Fruit fly (Drosophila melanogaster) whole organism, prepupa: ENCODE data around the gene CG32099.

ENCODE experiments used
- Blimp-1 ChIP-seq: fragments of 200-800 bp; sonication (Bioruptor generic); optimal IDR thresholded peaks from 3 replicates; lab custom pipeline; 2017; ENCODE audit warnings: missing biosample characterization, missing genetic modification characterization, mild to moderate bottlenecking, moderate library complexity, missing genetic modification reagents
- CG11294 ChIP-seq: fragments of 200-800 bp; sonication (Bioruptor generic); IDR thresholded peaks from 2 replicates; pipeline ENCODE4 v1.3.6; 2022; ENCODE audit warnings: missing biosample characterization, missing genetic modification characterization
- CG11902 ChIP-seq: fragments of 200-800 bp; sonication (Bioruptor generic); optimal IDR thresholded peaks from 3 replicates; lab custom pipeline; 2016; ENCODE audit warnings: missing biosample characterization, missing genetic modification characterization
- CG1621 ChIP-seq: fragments of 200-800 bp; sonication (Bioruptor generic); optimal IDR thresholded peaks from 3 replicates; lab custom pipeline; 2018; ENCODE audit warnings: missing biosample characterization, mild to moderate bottlenecking, missing genetic modification characterization
- CG16779 ChIP-seq: fragments of 200-800 bp; sonication (Bioruptor generic); optimal IDR thresholded peaks from 3 replicates; lab custom pipeline; 2017; ENCODE audit warnings: missing biosample characterization, mild to moderate bottlenecking, missing genetic modification characterization
- CG3032 ChIP-seq: fragments of 200-800 bp; optimal IDR thresholded peaks from 2 replicates; lab custom pipeline; 2019; ENCODE audit warnings: missing biosample characterization, mild to moderate bottlenecking, missing genetic modification characterization, moderate library complexity
- CG3919 ChIP-seq: fragments of 200-800 bp; sonication (Bioruptor generic); optimal IDR thresholded peaks from 3 replicates; lab custom pipeline; 2016; ENCODE audit warnings: missing biosample characterization, missing genetic modification characterization
- CG6808 ChIP-seq: fragments of 200-800 bp; sonication (Bioruptor generic); optimal IDR thresholded peaks from 3 replicates; lab custom pipeline; 2017; ENCODE audit warnings: missing biosample characterization, missing genetic modification characterization, mild to moderate bottlenecking, moderate library complexity, missing genetic modification reagents
- CG6854 ChIP-seq: fragments of 200-800 bp; sonication (Bioruptor generic); optimal IDR thresholded peaks from 2 replicates; lab custom pipeline; 2017; ENCODE audit warnings: missing biosample characterization, mild to moderate bottlenecking, missing genetic modification characterization
- CG7368 ChIP-seq: fragments of 200-800 bp; sonication (Bioruptor generic); optimal IDR thresholded peaks from 3 replicates; lab custom pipeline; 2016; ENCODE audit warnings: missing biosample characterization, missing genetic modification characterization
- CG8119 ChIP-seq: fragments of 200-800 bp; sonication (Bioruptor generic); IDR thresholded peaks from 3 replicates; pipeline ENCODE4 v1.3.6; 2022; ENCODE audit warnings: missing biosample characterization, missing genetic modification characterization
- CG8632 ChIP-seq: fragments of 200-800 bp; sonication (Bioruptor generic); optimal IDR thresholded peaks from 3 replicates; lab custom pipeline; 2016; ENCODE audit warnings: missing biosample characterization, missing genetic modification characterization
- CG9139 ChIP-seq: fragments of 200-800 bp; sonication (Bioruptor generic); optimal IDR thresholded peaks from 3 replicates; lab custom pipeline; 2017; ENCODE audit warnings: missing biosample characterization, mild to moderate bottlenecking, missing genetic modification characterization
- Eip78C ChIP-seq: fragments of 200-800 bp; sonication (Bioruptor generic); peaks from one replicate; lab custom pipeline; 2016; ENCODE audit warnings: missing biosample characterization, missing genetic modification characterization
- Eip93F ChIP-seq: fragments of 200-800 bp; sonication (Bioruptor generic); optimal IDR thresholded peaks from 2 replicates; lab custom pipeline; 2016; ENCODE audit warnings: missing biosample characterization, mild to moderate bottlenecking, missing genetic modification characterization
- Ets21C ChIP-seq: fragments of 200-800 bp; sonication (Bioruptor generic); optimal IDR thresholded peaks from 3 replicates; lab custom pipeline; 2016; ENCODE audit warnings: missing biosample characterization, missing genetic modification characterization
- Ets96B ChIP-seq: fragments of 200-800 bp; optimal IDR thresholded peaks from 2 replicates; lab custom pipeline; 2019; ENCODE audit warnings: missing biosample characterization, mild to moderate bottlenecking, missing genetic modification characterization, moderate library complexity
- Hr38 ChIP-seq: sonication (Bioruptor generic); optimal IDR thresholded peaks from 2 replicates; lab custom pipeline; 2016; ENCODE audit warnings: missing biosample characterization, missing genetic modification characterization
- Hr4 ChIP-seq: fragments of 200-800 bp; sonication (Bioruptor generic); optimal IDR thresholded peaks from 3 replicates; lab custom pipeline; 2016; ENCODE audit warnings: missing biosample characterization, missing genetic modification characterization
- Smox ChIP-seq: fragments of 200-800 bp; sonication (Bioruptor generic); optimal IDR thresholded peaks from 3 replicates; lab custom pipeline; 2016; ENCODE audit warnings: missing biosample characterization, missing genetic modification characterization
- Sox102F ChIP-seq: fragments of 200-800 bp; sonication (Bioruptor generic); optimal IDR thresholded peaks from 2 replicates; lab custom pipeline; 2016; ENCODE audit warnings: missing biosample characterization, mild to moderate bottlenecking, missing genetic modification characterization
- Sox14 ChIP-seq: fragments of 200-800 bp; sonication (Bioruptor generic); optimal IDR thresholded peaks from 3 replicates; lab custom pipeline; 2016; ENCODE audit warnings: missing biosample characterization, missing genetic modification characterization
- Sox15 ChIP-seq: fragments of 200-800 bp; sonication (Bioruptor generic); optimal IDR thresholded peaks from 3 replicates; lab custom pipeline; 2016; ENCODE audit warnings: missing biosample characterization, missing genetic modification characterization
- achi ChIP-seq: fragments of 200-800 bp; sonication (Bioruptor generic); optimal IDR thresholded peaks from 3 replicates; lab custom pipeline; 2016; ENCODE audit warnings: missing biosample characterization, missing genetic modification characterization
- acj6 ChIP-seq: fragments of 200-800 bp; sonication (Bioruptor generic); optimal IDR thresholded peaks from 3 replicates; lab custom pipeline; 2016; ENCODE audit warnings: missing biosample characterization, missing genetic modification characterization
- cyc ChIP-seq: fragments of 200-800 bp; sonication (Bioruptor generic); optimal IDR thresholded peaks from 3 replicates; lab custom pipeline; 2016; ENCODE audit warnings: missing biosample characterization, missing genetic modification characterization
- dsx ChIP-seq: fragments of 200-800 bp; optimal IDR thresholded peaks from 3 replicates; lab custom pipeline; 2019; ENCODE audit warnings: missing biosample characterization, mild to moderate bottlenecking, missing genetic modification characterization, moderate library complexity; ENCODE audit not compliant: poor library complexity, severe bottlenecking
- eg ChIP-seq: fragments of 200-800 bp; sonication (Bioruptor generic); IDR thresholded peaks from 3 replicates; pipeline ENCODE4 v1.3.6; 2022; ENCODE audit warnings: missing biosample characterization, missing genetic modification characterization
- esn ChIP-seq: fragments of 200-800 bp; sonication (Bioruptor generic); optimal IDR thresholded peaks from 2 replicates; lab custom pipeline; 2016; ENCODE audit warnings: missing biosample characterization, mild to moderate bottlenecking, missing genetic modification characterization, moderate library complexity
- lz ChIP-seq: fragments of 200-800 bp; sonication (Bioruptor generic); optimal IDR thresholded peaks from 3 replicates; lab custom pipeline; 2016; ENCODE audit warnings: missing biosample characterization, missing genetic modification characterization
- net ChIP-seq: fragments of 200-800 bp; sonication (Bioruptor generic); optimal IDR thresholded peaks from 3 replicates; lab custom pipeline; 2016; ENCODE audit warnings: missing biosample characterization, missing genetic modification characterization
- ss ChIP-seq, 2 experiments: fragments of 200-800 bp; sonication (Bioruptor generic); optimal IDR thresholded peaks; 2 replicates in 1 of 2; 3 replicates in 1 of 2; lab custom pipeline; 2017 to 2018; ENCODE audit warnings: mild to moderate bottlenecking in 2 of 2, missing biosample characterization in 2 of 2, missing genetic modification characterization in 2 of 2, moderate library complexity in 1 of 2
- vri ChIP-seq: fragments of 200-800 bp; sonication (Bioruptor generic); optimal IDR thresholded peaks from 3 replicates; lab custom pipeline; 2016; ENCODE audit warnings: missing biosample characterization, mild to moderate bottlenecking, missing genetic modification characterization

Gene CG32099

dm6 chr3L:12139232-12139698, 9.8 kb upstream of the CG32099 start (continued):
- TF ChIP-seq lz (peak; percentile 84), CG8119 (GFP tag; lab: Robert Waterston, UW) (peak; percentile 41; the same call in 1 of the 3 replicates), Eip93F (GFP tag; lab: Kevin White, UChicago) (peak; percentile 11), Ets96B (peak; percentile 43), CG11902 (GFP tag; lab: Kevin White, UChicago) (peak; percentile 44), vri (GFP tag; lab: Kevin White, UChicago) (no peak), cyc (GFP tag; lab: Kevin White, UChicago) (peak; percentile 74), CG3919 (no peak), CG16779 (peak; percentile 27), Hr38 (GFP tag; lab: Kevin White, UChicago) (no peak), Sox14 (GFP tag; lab: Kevin White, UChicago) (peak; percentile 81), CG9139 (GFP tag; lab: Kevin White, UChicago) (no peak), CG8632 (GFP tag; lab: Kevin White, UChicago) (peak; percentile 73), Sox15 (GFP tag; lab: Kevin White, UChicago) (peak; percentile 55), CG11294 (GFP tag; lab: Robert Waterston, UW) (0 out of 2 replicates have a peak, but pooled peaks have one; percentile 28), eg (GFP tag; lab: Robert Waterston, UW) (peak; percentile 62; the same call in 1 of the 3 replicates), Sox102F (GFP tag; lab: Kevin White, UChicago) (no peak), CG3032 (peak; percentile 40), ss (GFP tag; optimal IDR thresholded peaks at IDR 0.05; lab: Kevin White, UChicago) (peak; percentile 5 to 27), Eip78C (GFP tag; lab: Kevin White, UChicago) (peak; percentile 94), Hr4 (GFP tag; lab: Kevin White, UChicago) (peak; percentile 79), Ets21C (peak; percentile 78), esn (GFP tag; lab: Kevin White, UChicago) (peak; percentile 84)

DNA sequence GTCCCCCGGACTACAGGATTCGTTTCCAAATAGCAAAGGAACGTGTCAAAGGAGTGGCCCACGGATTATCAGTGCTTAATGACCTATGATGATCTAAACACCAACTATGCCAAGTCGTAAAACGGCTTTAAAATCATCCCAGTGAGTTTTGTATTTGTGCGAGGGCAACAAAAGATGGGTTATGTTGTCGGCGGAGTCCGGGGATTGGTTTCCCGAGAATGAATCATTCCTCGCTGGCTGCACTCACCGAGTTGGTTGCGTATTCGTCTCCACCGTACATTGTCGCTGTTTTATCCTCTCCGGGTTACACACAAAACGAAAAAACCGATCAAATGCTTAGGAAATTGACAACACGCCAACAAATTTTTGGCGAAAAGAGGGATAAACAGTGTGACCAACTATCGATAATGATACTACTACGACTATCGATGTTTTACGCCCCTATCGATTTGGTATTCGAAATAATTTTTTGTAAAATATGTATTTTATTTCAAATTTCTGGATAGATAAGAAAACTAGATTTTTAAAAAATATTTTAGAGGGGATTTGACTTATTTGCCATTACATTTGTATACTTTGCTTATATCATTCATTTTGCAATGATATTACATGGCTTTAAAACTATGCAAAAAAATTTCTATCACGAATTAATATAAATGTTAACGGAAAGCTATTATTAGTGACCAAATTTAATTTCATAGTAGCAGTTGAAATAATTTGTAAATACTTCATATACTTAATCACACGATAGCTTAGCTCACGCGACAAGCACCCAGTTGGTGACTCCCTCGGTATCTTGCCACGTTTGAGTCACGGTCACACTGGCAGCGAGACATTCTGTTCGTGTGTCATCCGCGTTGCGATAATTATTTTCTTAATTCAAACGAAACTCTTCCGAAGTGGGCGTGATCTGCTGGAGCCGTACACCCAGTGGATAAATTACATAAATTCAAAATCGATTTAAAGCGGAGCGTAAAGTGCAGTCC, 3.1 kb upstream of the CG32099 start, which contains the start of the genes eIF3l and Nrx-IV:
eIF3l (minus strand) TSS at position 389 of the 986 bp plus-strand sequence.
Nrx-IV (plus strand) TSS at position 811 of the 986 bp plus-strand sequence.
- TF ChIP-seq CG6808 (no peak), CG11902 (GFP tag; lab: Kevin White, UChicago) (no peak), CG6854 (GFP tag; lab: Kevin White, UChicago) (peak; percentile 7), achi (GFP tag; lab: Kevin White, UChicago) (no peak), Sox15 (GFP tag; lab: Kevin White, UChicago) (no peak), Hr38 (GFP tag; lab: Kevin White, UChicago) (no peak), esn (GFP tag; lab: Kevin White, UChicago) (peak; percentile 16)

DNA sequence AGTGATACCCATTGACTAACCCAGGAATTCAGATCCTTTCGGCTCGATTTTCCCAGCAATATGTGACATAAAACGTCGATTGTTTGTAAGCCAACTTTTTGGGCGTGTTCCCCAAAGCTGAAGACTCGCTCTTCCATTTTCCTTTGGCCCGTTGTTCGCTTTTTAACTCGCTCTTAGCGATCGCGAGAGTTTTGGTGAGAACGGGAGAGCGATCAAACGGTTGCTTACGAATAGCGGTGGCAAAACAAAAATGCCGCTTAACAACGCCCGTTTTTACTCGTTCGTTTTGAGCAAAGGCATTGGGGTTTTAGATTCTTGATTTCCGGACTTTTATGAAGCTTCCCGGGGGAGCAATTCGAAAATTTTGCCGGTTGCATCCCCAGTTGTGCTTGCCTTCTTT, 2.1 kb upstream of the CG32099 start:
- TF ChIP-seq Sox102F (GFP tag; lab: Kevin White, UChicago): no peak
- no peak for TF ChIP-seq CG7368 (GFP tag; lab: Kevin White, UChicago)
- TF ChIP-seq dsx (GFP tag; lab: Kevin White, UChicago): no peak
- TF ChIP-seq Smox (GFP tag; lab: Kevin White, UChicago): no peak
- TF ChIP-seq Blimp-1: no peak
- TF ChIP-seq Eip93F (GFP tag; lab: Kevin White, UChicago): no peak
- TF ChIP-seq net (GFP tag; lab: Kevin White, UChicago): no peak
- TF ChIP-seq CG6854 (GFP tag; lab: Kevin White, UChicago): no peak
- TF ChIP-seq Sox15 (GFP tag; lab: Kevin White, UChicago): no peak

- TF ChIP-seq acj6 (GFP tag; lab: Kevin White, UChicago) (no peak), net (GFP tag; lab: Kevin White, UChicago) (no peak), CG1621 (no peak)
These were observed 13.1 kb downstream of the CG32099 start for dm6 chr3L:12162156-12162682.
